Worm (Caenorhabditis elegans) whole organism, mixed stage, embryonic: ENCODE data around the gene str-13.

Experiments
- M03D4.4 ChIP-seq: sonication (generic microtip); optimal IDR thresholded peaks from 2 replicates; lab custom pipeline; 2017; ENCODE audit warnings: mild to moderate bottlenecking, missing genetic modification characterization, missing compliant biosample characterization
- bed-3 ChIP-seq: fragments of 200-800 bp; sonication (Bioruptor generic); optimal IDR thresholded peaks from 3 replicates; lab custom pipeline; 2018; ENCODE audit warnings: mild to moderate bottlenecking, missing genetic modification characterization, moderate library complexity, missing compliant biosample characterization
- blmp-1 ChIP-seq: fragments of 150-350 bp; optimal IDR thresholded peaks from 2 replicates; lab custom pipeline; 2014; ENCODE audit warnings: missing biosample characterization, missing genetic modification characterization
- ceh-39 ChIP-seq: fragments of 150-350 bp; optimal IDR thresholded peaks from 2 replicates; lab custom pipeline; 2014; ENCODE audit warnings: missing biosample characterization, missing genetic modification characterization
- ceh-43 ChIP-seq: fragments of 200-800 bp; sonication (Bioruptor generic); optimal IDR thresholded peaks from 2 replicates; lab custom pipeline; 2018; ENCODE audit warnings: mild to moderate bottlenecking, missing genetic modification characterization, moderate library complexity, missing compliant biosample characterization
- ceh-83 ChIP-seq: fragments of 200-800 bp; sonication (Bioruptor generic); optimal IDR thresholded peaks from 2 replicates; lab custom pipeline; 2018; ENCODE audit warnings: mild to moderate bottlenecking, missing genetic modification characterization, missing compliant biosample characterization
- ces-1 ChIP-seq: fragments of 150-350 bp; optimal IDR thresholded peaks from 2 replicates; lab custom pipeline; 2014; ENCODE audit warnings: missing biosample characterization, missing genetic modification reagents, missing genetic modification characterization
- cnd-1 ChIP-seq: fragments of 200-800 bp; sonication (Bioruptor generic); optimal IDR thresholded peaks from 2 replicates; lab custom pipeline; 2018; ENCODE audit warnings: mild to moderate bottlenecking, missing genetic modification characterization, missing compliant biosample characterization
- drap-1 ChIP-seq: fragments of 200-800 bp; sonication (Bioruptor generic); optimal IDR thresholded peaks from 3 replicates; lab custom pipeline; 2018; ENCODE audit warnings: mild to moderate bottlenecking, missing genetic modification characterization, missing compliant biosample characterization
- elt-1 ChIP-seq: sonication (generic microtip); optimal IDR thresholded peaks from 2 replicates; lab custom pipeline; 2017; ENCODE audit warnings: missing genetic modification characterization, mild to moderate bottlenecking, missing compliant biosample characterization, antibody characterized with exemption, moderate library complexity, borderline replicate concordance; ENCODE audit not compliant: insufficient read depth
- elt-3 ChIP-seq: fragments of 150-350 bp; optimal IDR thresholded peaks from 2 replicates; lab custom pipeline; 2014; ENCODE audit warnings: missing biosample characterization, missing genetic modification characterization
- flh-1 ChIP-seq: fragments of 200-800 bp; sonication (Bioruptor generic); optimal IDR thresholded peaks from 2 replicates; lab custom pipeline; 2018; ENCODE audit warnings: mild to moderate bottlenecking, missing genetic modification characterization, moderate library complexity, missing compliant biosample characterization
- lin-13 ChIP-seq: fragments of 150-350 bp; optimal IDR thresholded peaks from 2 replicates; lab custom pipeline; 2014; ENCODE audit warnings: missing biosample characterization, missing genetic modification characterization
- lin-32 ChIP-seq: fragments of 200-800 bp; sonication (Bioruptor generic); optimal IDR thresholded peaks from 2 replicates; lab custom pipeline; 2018; ENCODE audit warnings: mild to moderate bottlenecking, missing genetic modification characterization, missing compliant biosample characterization
- mab-5 ChIP-seq: fragments of 150-350 bp; optimal IDR thresholded peaks from 2 replicates; lab custom pipeline; 2014; ENCODE audit warnings: missing biosample characterization, missing genetic modification characterization
- nhr-12 ChIP-seq: fragments of 150-350 bp; optimal IDR thresholded peaks from 2 replicates; lab custom pipeline; 2014; ENCODE audit warnings: missing biosample characterization, missing genetic modification characterization
- nhr-2 ChIP-seq: fragments of 150-350 bp; optimal IDR thresholded peaks from 2 replicates; lab custom pipeline; 2014; ENCODE audit warnings: missing biosample characterization, missing genetic modification characterization
- nhr-28 ChIP-seq: fragments of 150-350 bp; optimal IDR thresholded peaks from 2 replicates; lab custom pipeline; 2014; ENCODE audit warnings: missing biosample characterization, missing genetic modification characterization
- nhr-76 ChIP-seq: sonication (generic microtip); optimal IDR thresholded peaks from 2 replicates; lab custom pipeline; 2017; ENCODE audit warnings: missing biosample characterization, missing genetic modification characterization
- pha-4 ChIP-seq: fragments of 150-350 bp; optimal IDR thresholded peaks from 2 replicates; lab custom pipeline; 2018; ENCODE audit warnings: missing biosample characterization, missing genetic modification reagents, missing genetic modification characterization
- sem-2 ChIP-seq: fragments of 200-800 bp; sonication (Bioruptor generic); optimal IDR thresholded peaks from 2 replicates; lab custom pipeline; 2018; ENCODE audit warnings: mild to moderate bottlenecking, missing genetic modification characterization, missing compliant biosample characterization
- snpc-4 ChIP-seq: fragments of 150-350 bp; optimal IDR thresholded peaks from 2 replicates; lab custom pipeline; 2014; ENCODE audit warnings: missing biosample characterization, missing genetic modification characterization
- sptf-1 ChIP-seq: sonication (generic microtip); optimal IDR thresholded peaks from 2 replicates; lab custom pipeline; 2017; ENCODE audit warnings: mild to moderate bottlenecking, missing genetic modification characterization, moderate library complexity, missing compliant biosample characterization
- tbx-8 ChIP-seq: fragments of 200-800 bp; sonication (Bioruptor generic); optimal IDR thresholded peaks from 2 replicates; lab custom pipeline; 2018; ENCODE audit warnings: mild to moderate bottlenecking, missing genetic modification characterization, moderate library complexity, missing compliant biosample characterization
- unc-120 ChIP-seq: sonication (generic microtip); optimal IDR thresholded peaks from 2 replicates; lab custom pipeline; 2017; ENCODE audit warnings: missing genetic modification characterization, missing compliant biosample characterization; ENCODE audit not compliant: poor library complexity, severe bottlenecking
- unc-39 ChIP-seq: fragments of 150-350 bp; optimal IDR thresholded peaks from 2 replicates; lab custom pipeline; 2014; ENCODE audit warnings: missing biosample characterization, missing genetic modification characterization
- unc-62 ChIP-seq: fragments of 150-350 bp; optimal IDR thresholded peaks from 2 replicates; lab custom pipeline; 2014; ENCODE audit warnings: missing biosample characterization, missing genetic modification reagents, missing genetic modification characterization
- zip-8 ChIP-seq: fragments of 150-350 bp; optimal IDR thresholded peaks from 2 replicates; lab custom pipeline; 2014; ENCODE audit warnings: missing biosample characterization, missing genetic modification characterization
- ztf-11 ChIP-seq: fragments of 150-350 bp; optimal IDR thresholded peaks from 2 replicates; lab custom pipeline; 2014; ENCODE audit warnings: missing biosample characterization, missing genetic modification characterization

The str-13 gene

ce11 chrV:2767465-2767864, 40.5 kb upstream of the str-13 start, which contains the start of gene R05D8.9:
Gene R05D8.9 (minus strand): TSS chrV:2767565.
- no peak for TF ChIP-seq nhr-76 (tag; lab: Kevin White, UChicago)
- TF ChIP-seq blmp-1 = no peak
- no peak for TF ChIP-seq nhr-12 (tag; lab: Kevin White, UChicago)
- no peak for TF ChIP-seq cnd-1 (tag; lab: Kevin White, UChicago)
- TF ChIP-seq snpc-4 = no peak
- TF ChIP-seq mab-5 (tag; lab: Kevin White, UChicago) = no peak
- no peak for TF ChIP-seq unc-120
- no peak for TF ChIP-seq elt-3 (tag; lab: Kevin White, UChicago)
- TF ChIP-seq elt-1 (tag; lab: Kevin White, UChicago) = no peak
- TF ChIP-seq sptf-1 (tag; lab: Kevin White, UChicago) = no peak
- no peak for TF ChIP-seq bed-3
- no peak for TF ChIP-seq zip-8 (tag; lab: Kevin White, UChicago)
- no peak for TF ChIP-seq flh-1 (GFP tag; lab: Kevin White, UChicago)

ce11 chrV:2765052-2765451, 38.1 kb upstream of the str-13 start, which contains the start of gene dhs-14:
Gene dhs-14 (minus strand): TSS chrV:2765200.
- no peak for TF ChIP-seq lin-13 (tag; lab: Kevin White, UChicago)

ce11 chrV:2763105-2763504, 36.1 kb upstream of the str-13 start, which contains the start of gene R05D8.7:
Gene R05D8.7 (minus strand): TSS chrV:2763208.
- TF ChIP-seq drap-1 (GFP tag; lab: Kevin White, UChicago) (no peak), blmp-1 (no peak)

- TF ChIP-seq ces-1 = no peak
- TF ChIP-seq nhr-76 (tag; lab: Kevin White, UChicago) = no peak
- TF ChIP-seq nhr-2 (tag; lab: Kevin White, UChicago) = no peak
- no peak for TF ChIP-seq nhr-12 (tag; lab: Kevin White, UChicago)
- no peak for TF ChIP-seq ceh-83 (GFP tag; lab: Kevin White, UChicago)
- TF ChIP-seq sptf-1 (tag; lab: Kevin White, UChicago) = no peak
Observed at ce11 chrV:2761470-2761869, 34.5 kb upstream of the str-13 start.

- TF ChIP-seq nhr-2 (tag; lab: Kevin White, UChicago) (no peak), sem-2 (GFP tag; lab: Kevin White, UChicago) (no peak), snpc-4 (no peak), M03D4.4 (tag; lab: Kevin White, UChicago) (no peak), blmp-1 (no peak), ceh-83 (GFP tag; lab: Kevin White, UChicago) (no peak), pha-4 (tag; lab: Kevin White, UChicago) (no peak)
Observed at ce11 chrV:2759456-2759855, 32.5 kb upstream of the str-13 start, which contains the start of gene srg-58. Gene srg-58 (minus strand): TSS chrV:2759556.

ce11 chrV:2758437-2758836, 31.4 kb upstream of the str-13 start:
- TF ChIP-seq unc-39 (tag; lab: Kevin White, UChicago) (no peak), unc-62 (no peak), ztf-11 (no peak), unc-120 (no peak), nhr-28 (no peak), cnd-1 (tag; lab: Kevin White, UChicago) (no peak), tbx-8 (no peak), ceh-39 (tag; lab: Kevin White, UChicago) (no peak), lin-32 (GFP tag; lab: Kevin White, UChicago) (no peak), nhr-76 (tag; lab: Kevin White, UChicago) (no peak), bed-3 (no peak), ceh-43 (GFP tag; lab: Kevin White, UChicago) (no peak)
